Fruit fly (Drosophila melanogaster) whole organism, prepupa: ENCODE results near the gene CG2082.

Experiments
- Blimp-1 ChIP-seq: fragments of 200-800 bp; sonication (Bioruptor generic); optimal IDR thresholded peaks from 3 replicates; lab custom pipeline; 2017; ENCODE audit warnings: missing biosample characterization, missing genetic modification characterization, mild to moderate bottlenecking, moderate library complexity, missing genetic modification reagents
- CG10631 ChIP-seq: fragments of 200-800 bp; sonication (Bioruptor generic); optimal IDR thresholded peaks from 2 replicates; lab custom pipeline; 2016; ENCODE audit warnings: missing biosample characterization, missing genetic modification characterization
- CG10669 ChIP-seq: fragments of 200-800 bp; sonication (Bioruptor generic); optimal IDR thresholded peaks from 3 replicates; lab custom pipeline; 2018; ENCODE audit warnings: missing biosample characterization, mild to moderate bottlenecking, missing genetic modification characterization, moderate library complexity
- CG11294 ChIP-seq: fragments of 200-800 bp; sonication (Bioruptor generic); IDR thresholded peaks from 2 replicates; pipeline ENCODE4 v1.3.6; 2022; ENCODE audit warnings: missing biosample characterization, missing genetic modification characterization
- CG11762 ChIP-seq: fragments of 200-800 bp; sonication (Bioruptor generic); optimal IDR thresholded peaks from 3 replicates; lab custom pipeline; 2016; ENCODE audit warnings: missing biosample characterization, missing genetic modification characterization; ENCODE audit not compliant: insufficient read depth
- CG11902 ChIP-seq: fragments of 200-800 bp; sonication (Bioruptor generic); optimal IDR thresholded peaks from 3 replicates; lab custom pipeline; 2016; ENCODE audit warnings: missing biosample characterization, missing genetic modification characterization
- CG16779 ChIP-seq: fragments of 200-800 bp; sonication (Bioruptor generic); optimal IDR thresholded peaks from 3 replicates; lab custom pipeline; 2017; ENCODE audit warnings: missing biosample characterization, mild to moderate bottlenecking, missing genetic modification characterization
- CG3032 ChIP-seq: fragments of 200-800 bp; optimal IDR thresholded peaks from 2 replicates; lab custom pipeline; 2019; ENCODE audit warnings: missing biosample characterization, mild to moderate bottlenecking, missing genetic modification characterization, moderate library complexity
- CG31627 ChIP-seq: fragments of 200-800 bp; sonication (Bioruptor generic); optimal IDR thresholded peaks from 3 replicates; lab custom pipeline; 2016; ENCODE audit warnings: missing biosample characterization, missing genetic modification characterization
- CG34406 ChIP-seq: fragments of 200-800 bp; sonication (Bioruptor generic); optimal IDR thresholded peaks from 3 replicates; lab custom pipeline; 2016; ENCODE audit warnings: missing biosample characterization, missing genetic modification characterization
- CG3919 ChIP-seq: fragments of 200-800 bp; sonication (Bioruptor generic); optimal IDR thresholded peaks from 3 replicates; lab custom pipeline; 2016; ENCODE audit warnings: missing biosample characterization, missing genetic modification characterization
- CG4318 ChIP-seq: fragments of 200-800 bp; sonication (Bioruptor generic); optimal IDR thresholded peaks from 3 replicates; lab custom pipeline; 2017; ENCODE audit warnings: missing biosample characterization, mild to moderate bottlenecking, missing genetic modification characterization
- CG6276 ChIP-seq: fragments of 200-800 bp; sonication (Bioruptor generic); optimal IDR thresholded peaks from 2 replicates; lab custom pipeline; 2017; ENCODE audit warnings: missing biosample characterization, mild to moderate bottlenecking, missing genetic modification characterization
- CG6792 ChIP-seq: fragments of 200-800 bp; sonication (Bioruptor generic); optimal IDR thresholded peaks from 3 replicates; lab custom pipeline; 2016; ENCODE audit warnings: missing biosample characterization, missing genetic modification characterization
- CG6808 ChIP-seq: fragments of 200-800 bp; sonication (Bioruptor generic); optimal IDR thresholded peaks from 3 replicates; lab custom pipeline; 2017; ENCODE audit warnings: missing biosample characterization, missing genetic modification characterization, mild to moderate bottlenecking, moderate library complexity, missing genetic modification reagents
- CG6854 ChIP-seq: fragments of 200-800 bp; sonication (Bioruptor generic); optimal IDR thresholded peaks from 2 replicates; lab custom pipeline; 2017; ENCODE audit warnings: missing biosample characterization, mild to moderate bottlenecking, missing genetic modification characterization
- CG7368 ChIP-seq: fragments of 200-800 bp; sonication (Bioruptor generic); optimal IDR thresholded peaks from 3 replicates; lab custom pipeline; 2016; ENCODE audit warnings: missing biosample characterization, missing genetic modification characterization
- CG8119 ChIP-seq: fragments of 200-800 bp; sonication (Bioruptor generic); IDR thresholded peaks from 3 replicates; pipeline ENCODE4 v1.3.6; 2022; ENCODE audit warnings: missing biosample characterization, missing genetic modification characterization
- CG8319 ChIP-seq: fragments of 200-800 bp; sonication (Bioruptor generic); optimal IDR thresholded peaks from 3 replicates; lab custom pipeline; 2016; ENCODE audit warnings: missing biosample characterization, missing genetic modification characterization
- CG8632 ChIP-seq: fragments of 200-800 bp; sonication (Bioruptor generic); optimal IDR thresholded peaks from 3 replicates; lab custom pipeline; 2016; ENCODE audit warnings: missing biosample characterization, missing genetic modification characterization
- CG9139 ChIP-seq: fragments of 200-800 bp; sonication (Bioruptor generic); optimal IDR thresholded peaks from 3 replicates; lab custom pipeline; 2017; ENCODE audit warnings: missing biosample characterization, mild to moderate bottlenecking, missing genetic modification characterization
- Eip75B ChIP-seq: fragments of 200-800 bp; sonication (Bioruptor generic); optimal IDR thresholded peaks from 3 replicates; lab custom pipeline; 2016; ENCODE audit warnings: missing biosample characterization, missing genetic modification characterization
- Eip93F ChIP-seq: fragments of 200-800 bp; sonication (Bioruptor generic); optimal IDR thresholded peaks from 2 replicates; lab custom pipeline; 2016; ENCODE audit warnings: missing biosample characterization, mild to moderate bottlenecking, missing genetic modification characterization
- Ets21C ChIP-seq: fragments of 200-800 bp; sonication (Bioruptor generic); optimal IDR thresholded peaks from 3 replicates; lab custom pipeline; 2016; ENCODE audit warnings: missing biosample characterization, missing genetic modification characterization
- Ets96B ChIP-seq: fragments of 200-800 bp; optimal IDR thresholded peaks from 2 replicates; lab custom pipeline; 2019; ENCODE audit warnings: missing biosample characterization, mild to moderate bottlenecking, missing genetic modification characterization, moderate library complexity
- Gug ChIP-seq: fragments of 200-800 bp; sonication (Bioruptor generic); IDR thresholded peaks from 2 replicates; pipeline ENCODE4 v1.3.6; 2022; ENCODE audit warnings: missing biosample characterization, missing genetic modification characterization
- Hr39 ChIP-seq: fragments of 200-800 bp; sonication (Bioruptor generic); optimal IDR thresholded peaks from 2 replicates; lab custom pipeline; 2016; ENCODE audit warnings: missing biosample characterization, missing genetic modification characterization
- Hr4 ChIP-seq: fragments of 200-800 bp; sonication (Bioruptor generic); optimal IDR thresholded peaks from 3 replicates; lab custom pipeline; 2016; ENCODE audit warnings: missing biosample characterization, missing genetic modification characterization
- Lpt ChIP-seq: fragments of 200-800 bp; sonication (Bioruptor generic); optimal IDR thresholded peaks from 3 replicates; lab custom pipeline; 2016; ENCODE audit warnings: missing biosample characterization, missing genetic modification characterization
- OdsH ChIP-seq: fragments of 200-800 bp; sonication (Bioruptor generic); optimal IDR thresholded peaks from 3 replicates; lab custom pipeline; 2016; ENCODE audit warnings: missing biosample characterization, missing genetic modification characterization
- Smox ChIP-seq: fragments of 200-800 bp; sonication (Bioruptor generic); optimal IDR thresholded peaks from 3 replicates; lab custom pipeline; 2016; ENCODE audit warnings: missing biosample characterization, missing genetic modification characterization
- Sox102F ChIP-seq: fragments of 200-800 bp; sonication (Bioruptor generic); optimal IDR thresholded peaks from 2 replicates; lab custom pipeline; 2016; ENCODE audit warnings: missing biosample characterization, mild to moderate bottlenecking, missing genetic modification characterization
- Sox14 ChIP-seq: fragments of 200-800 bp; sonication (Bioruptor generic); optimal IDR thresholded peaks from 3 replicates; lab custom pipeline; 2016; ENCODE audit warnings: missing biosample characterization, missing genetic modification characterization
- Sox15 ChIP-seq: fragments of 200-800 bp; sonication (Bioruptor generic); optimal IDR thresholded peaks from 3 replicates; lab custom pipeline; 2016; ENCODE audit warnings: missing biosample characterization, missing genetic modification characterization
- achi ChIP-seq: fragments of 200-800 bp; sonication (Bioruptor generic); optimal IDR thresholded peaks from 3 replicates; lab custom pipeline; 2016; ENCODE audit warnings: missing biosample characterization, missing genetic modification characterization
- acj6 ChIP-seq: fragments of 200-800 bp; sonication (Bioruptor generic); optimal IDR thresholded peaks from 3 replicates; lab custom pipeline; 2016; ENCODE audit warnings: missing biosample characterization, missing genetic modification characterization
- cyc ChIP-seq: fragments of 200-800 bp; sonication (Bioruptor generic); optimal IDR thresholded peaks from 3 replicates; lab custom pipeline; 2016; ENCODE audit warnings: missing biosample characterization, missing genetic modification characterization
- dac ChIP-seq: fragments of 200-800 bp; sonication (Bioruptor generic); optimal IDR thresholded peaks from 2 replicates; lab custom pipeline; 2017; ENCODE audit warnings: missing biosample characterization, mild to moderate bottlenecking, missing genetic modification characterization
- dsx ChIP-seq: fragments of 200-800 bp; optimal IDR thresholded peaks from 3 replicates; lab custom pipeline; 2019; ENCODE audit warnings: missing biosample characterization, mild to moderate bottlenecking, missing genetic modification characterization, moderate library complexity; ENCODE audit not compliant: poor library complexity, severe bottlenecking
- eg ChIP-seq: fragments of 200-800 bp; sonication (Bioruptor generic); IDR thresholded peaks from 3 replicates; pipeline ENCODE4 v1.3.6; 2022; ENCODE audit warnings: missing biosample characterization, missing genetic modification characterization
- esn ChIP-seq: fragments of 200-800 bp; sonication (Bioruptor generic); optimal IDR thresholded peaks from 2 replicates; lab custom pipeline; 2016; ENCODE audit warnings: missing biosample characterization, mild to moderate bottlenecking, missing genetic modification characterization, moderate library complexity
- fd59A ChIP-seq: fragments of 200-800 bp; sonication (Bioruptor generic); optimal IDR thresholded peaks from 2 replicates; lab custom pipeline; 2017; ENCODE audit warnings: missing biosample characterization, mild to moderate bottlenecking, missing genetic modification characterization, missing genetic modification reagents
- fd85E ChIP-seq: fragments of 200-800 bp; sonication (Bioruptor generic); optimal IDR thresholded peaks from 3 replicates; lab custom pipeline; 2016; ENCODE audit warnings: missing biosample characterization, missing genetic modification characterization
- fkh ChIP-seq: fragments of 200-800 bp; sonication (Bioruptor generic); optimal IDR thresholded peaks from 3 replicates; lab custom pipeline; 2017; ENCODE audit warnings: missing biosample characterization, mild to moderate bottlenecking, missing genetic modification characterization, moderate library complexity
- pdm3 ChIP-seq: fragments of 200-800 bp; sonication (Bioruptor generic); optimal IDR thresholded peaks from 3 replicates; lab custom pipeline; 2016; ENCODE audit warnings: missing biosample characterization, missing genetic modification characterization
- salr ChIP-seq, 2 experiments: fragments of 200-800 bp; sonication (Bioruptor generic); optimal IDR thresholded peaks; 3 replicates each; lab custom pipeline; 2016 to 2018; ENCODE audit warnings: missing biosample characterization in 2 of 2, missing genetic modification characterization in 2 of 2, mild to moderate bottlenecking in 1 of 2
- spab ChIP-seq: fragments of 200-800 bp; sonication (Bioruptor generic); optimal IDR thresholded peaks from 2 replicates; lab custom pipeline; 2017; ENCODE audit warnings: missing biosample characterization, mild to moderate bottlenecking, missing genetic modification characterization, missing genetic modification reagents
- svp ChIP-seq: fragments of 200-800 bp; sonication (Bioruptor generic); peaks from one replicate; lab custom pipeline; 2016; ENCODE audit warnings: missing biosample characterization, missing genetic modification characterization
- topi ChIP-seq: fragments of 200-800 bp; sonication (Bioruptor generic); optimal IDR thresholded peaks from 3 replicates; lab custom pipeline; 2016; ENCODE audit warnings: missing biosample characterization, missing genetic modification characterization
- vri ChIP-seq: fragments of 200-800 bp; sonication (Bioruptor generic); optimal IDR thresholded peaks from 3 replicates; lab custom pipeline; 2016; ENCODE audit warnings: missing biosample characterization, mild to moderate bottlenecking, missing genetic modification characterization

The CG2082 gene

DNA sequence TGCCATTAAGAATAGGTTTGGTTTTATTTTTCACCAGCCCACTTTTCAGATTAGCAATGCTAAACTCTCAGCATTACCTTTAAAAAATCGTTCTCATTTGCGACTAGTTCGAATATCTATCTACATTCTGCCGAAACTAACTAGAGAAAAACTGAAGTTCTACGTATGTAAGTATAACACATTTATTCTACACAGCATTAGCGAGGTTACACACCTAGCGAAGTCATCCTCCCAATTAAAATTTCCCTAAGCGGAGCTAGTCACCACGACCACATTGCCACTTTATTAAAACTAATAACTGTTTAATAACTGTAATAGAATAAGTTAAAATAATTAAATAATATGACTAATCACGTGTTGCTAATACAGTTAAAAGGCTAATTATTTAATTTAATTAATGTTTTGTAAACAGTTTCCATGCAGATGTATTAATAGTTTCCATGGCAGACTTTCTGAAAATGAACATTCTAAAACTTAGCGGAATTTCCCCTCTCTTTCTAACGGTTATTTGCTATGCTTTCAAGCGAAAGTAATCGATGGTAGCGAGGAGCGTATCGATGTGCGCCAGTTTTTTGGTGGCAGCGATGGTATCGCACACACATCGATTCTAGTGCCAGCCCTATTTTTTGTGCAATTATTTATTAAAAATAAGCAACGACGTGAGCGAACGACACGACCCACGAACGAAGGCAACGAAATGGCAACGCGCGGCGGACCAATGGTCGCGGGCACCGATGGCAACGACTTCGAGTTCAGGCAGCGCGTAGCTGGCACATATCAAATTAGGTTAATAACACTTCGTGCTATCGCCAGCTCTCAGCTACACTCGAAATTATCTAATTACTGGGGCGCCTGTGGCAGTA, 1.9 kb downstream of the CG2082 start, which contains the start of gene jagn:
TSS of gene jagn (plus strand) at position 585 of the 863 bp plus-strand sequence.
- TF ChIP-seq CG6808 (GFP tag; lab: Kevin White, UChicago): no peak
- no peak for TF ChIP-seq CG8632 (GFP tag; lab: Kevin White, UChicago)
- no peak for TF ChIP-seq CG10631
- TF ChIP-seq CG3032 (tag; lab: Kevin White, UChicago): peak; percentile 20
- peak; percentile 40 for TF ChIP-seq Eip75B (GFP tag; lab: Kevin White, UChicago)
- TF ChIP-seq topi (GFP tag; lab: Kevin White, UChicago): peak; percentile 45
- no peak for TF ChIP-seq Gug (GFP tag; lab: Robert Waterston, UW)
- peak; percentile 56 for TF ChIP-seq CG3919 (GFP tag; lab: Kevin White, UChicago)
- TF ChIP-seq CG9139 (GFP tag; lab: Kevin White, UChicago): no peak
- peak; percentile 54 for TF ChIP-seq cyc (GFP tag; lab: Kevin White, UChicago)
- TF ChIP-seq Sox102F (GFP tag; lab: Kevin White, UChicago): peak; percentile 47
- peak; percentile 49 for TF ChIP-seq achi (GFP tag; lab: Kevin White, UChicago)
- peak; percentile 59 for TF ChIP-seq Hr39
- TF ChIP-seq Eip93F (GFP tag; lab: Kevin White, UChicago): no peak
- no peak for TF ChIP-seq fkh
- no peak for TF ChIP-seq CG11294 (GFP tag; lab: Robert Waterston, UW)
- no peak for TF ChIP-seq dsx (GFP tag; lab: Kevin White, UChicago)
- no peak for TF ChIP-seq CG11902
- TF ChIP-seq CG8319 (GFP tag; lab: Kevin White, UChicago): no peak
- TF ChIP-seq svp (GFP tag; lab: Kevin White, UChicago): no peak
- peak; percentile 49 for TF ChIP-seq Ets21C (GFP tag; lab: Kevin White, UChicago)
- no peak for TF ChIP-seq CG6792 (GFP tag; lab: Kevin White, UChicago)
- 0 out of 3 replicates have a peak, but pooled peaks have one; percentile 24 for TF ChIP-seq eg (GFP tag; lab: Robert Waterston, UW)
- peak; percentile 35 for TF ChIP-seq Sox14 (GFP tag; lab: Kevin White, UChicago)
- TF ChIP-seq CG31627 (GFP tag; lab: Kevin White, UChicago): peak; percentile 73
- TF ChIP-seq Blimp-1 (GFP tag; lab: Kevin White, UChicago): peak; percentile 18
- TF ChIP-seq vri (GFP tag; lab: Kevin White, UChicago): no peak
- no peak for TF ChIP-seq CG11762 (GFP tag; lab: Kevin White, UChicago)
- peak; percentile 43 for TF ChIP-seq OdsH
- TF ChIP-seq Lpt (GFP tag; lab: Kevin White, UChicago): no peak
- no peak for TF ChIP-seq spab
- no peak for TF ChIP-seq CG4318 (GFP tag; lab: Kevin White, UChicago)
- TF ChIP-seq fd59A (GFP tag; lab: Kevin White, UChicago): no peak
- TF ChIP-seq acj6 (GFP tag; lab: Kevin White, UChicago): peak; percentile 15
- peak; percentile 27 for TF ChIP-seq CG34406 (GFP tag; lab: Kevin White, UChicago)
- TF ChIP-seq CG8119 (GFP tag; lab: Robert Waterston, UW): no peak
- no peak for TF ChIP-seq CG10669 (GFP tag; lab: Kevin White, UChicago)
- TF ChIP-seq dac: no peak
- TF ChIP-seq fd85E: no peak
- TF ChIP-seq CG16779 (tag; lab: Kevin White, UChicago): no peak
- peak; percentile 30 for TF ChIP-seq Hr4 (GFP tag; lab: Kevin White, UChicago)
- TF ChIP-seq CG7368 (GFP tag; lab: Kevin White, UChicago): no peak
- TF ChIP-seq pdm3 (GFP tag; lab: Kevin White, UChicago): peak; percentile 26
- TF ChIP-seq Smox (GFP tag; lab: Kevin White, UChicago): peak; percentile 53
- TF ChIP-seq CG6276: no peak
- TF ChIP-seq Sox15: no peak
- TF ChIP-seq Ets96B: no peak
- TF ChIP-seq CG6854 (GFP tag; lab: Kevin White, UChicago): no peak
- TF ChIP-seq salr (GFP tag; optimal IDR thresholded peaks at IDR 0.05; lab: Kevin White, UChicago): no peak
- peak; percentile 72 for TF ChIP-seq esn (GFP tag; lab: Kevin White, UChicago)
